Fruit fly (Drosophila melanogaster) whole organism, embryonic: ENCODE measurements around the gene CG31817.

Experiments
- Abd-B ChIP-seq: fragments of 200-800 bp; sonication (Bioruptor generic); optimal IDR thresholded peaks from 2 replicates; lab custom pipeline; 2018; ENCODE audit warnings: missing biosample characterization, mild to moderate bottlenecking, missing genetic modification characterization, moderate library complexity
- B-H2 ChIP-seq: fragments of 200-800 bp; sonication (Bioruptor generic); optimal IDR thresholded peaks from 2 replicates; lab custom pipeline; 2018; ENCODE audit warnings: missing biosample characterization, mild to moderate bottlenecking, missing genetic modification characterization
- Blimp-1 ChIP-seq: fragments of 200-800 bp; sonication (Bioruptor generic); optimal IDR thresholded peaks from 3 replicates; lab custom pipeline; 2018; ENCODE audit warnings: missing biosample characterization, missing genetic modification characterization, mild to moderate bottlenecking, moderate library complexity, missing genetic modification reagents
- CG11560 ChIP-seq: fragments of 200-800 bp; sonication (Bioruptor generic); IDR thresholded peaks from 3 replicates; pipeline ENCODE4 v1.3.6; 2022; ENCODE audit warnings: missing biosample characterization, missing genetic modification characterization
- CG12071 ChIP-seq: fragments of 200-800 bp; sonication (Bioruptor generic); optimal IDR thresholded peaks from 3 replicates; lab custom pipeline; 2018; ENCODE audit warnings: missing biosample characterization, mild to moderate bottlenecking, missing genetic modification characterization
- CG12391 ChIP-seq: fragments of 200-800 bp; sonication (Bioruptor generic); optimal IDR thresholded peaks from 3 replicates; lab custom pipeline; 2018; ENCODE audit warnings: missing biosample characterization, mild to moderate bottlenecking, missing genetic modification characterization, moderate library complexity
- CG14710 ChIP-seq: fragments of 200-800 bp; sonication (Bioruptor generic); optimal IDR thresholded peaks from 3 replicates; lab custom pipeline; 2019; ENCODE audit warnings: missing biosample characterization, mild to moderate bottlenecking, missing genetic modification characterization, moderate library complexity
- CG15269 ChIP-seq: fragments of 200-800 bp; sonication (Bioruptor generic); optimal IDR thresholded peaks from 2 replicates; lab custom pipeline; 2018; ENCODE audit warnings: missing biosample characterization, mild to moderate bottlenecking, missing genetic modification characterization, moderate library complexity
- CG15479 ChIP-seq: fragments of 200-800 bp; sonication (Bioruptor generic); optimal IDR thresholded peaks from 3 replicates; lab custom pipeline; 2019; ENCODE audit warnings: missing biosample characterization, mild to moderate bottlenecking, missing genetic modification characterization, moderate library complexity
- CG15601 ChIP-seq: fragments of 200-800 bp; sonication (Bioruptor generic); optimal IDR thresholded peaks from 3 replicates; lab custom pipeline; 2019; ENCODE audit warnings: missing biosample characterization, mild to moderate bottlenecking, missing genetic modification characterization, moderate library complexity
- CG1603 ChIP-seq: fragments of 200-800 bp; sonication (Bioruptor generic); optimal IDR thresholded peaks from 2 replicates; lab custom pipeline; 2019; ENCODE audit warnings: missing biosample characterization, mild to moderate bottlenecking, missing genetic modification characterization, moderate library complexity
- CG2129 ChIP-seq: fragments of 200-800 bp; sonication (Bioruptor generic); IDR thresholded peaks from 2 replicates; pipeline ENCODE4 v1.3.6; 2022; ENCODE audit warnings: missing biosample characterization, missing genetic modification characterization; ENCODE audit not compliant: partially characterized antibody
- CG2678 ChIP-seq: fragments of 200-800 bp; sonication (Bioruptor generic); optimal IDR thresholded peaks from 3 replicates; lab custom pipeline; 2019; ENCODE audit warnings: missing biosample characterization, mild to moderate bottlenecking, missing genetic modification characterization, moderate library complexity
- CG31441 ChIP-seq: fragments of 200-800 bp; sonication (Bioruptor generic); IDR thresholded peaks from 2 replicates; pipeline ENCODE4 v1.3.6; 2022; ENCODE audit warnings: missing biosample characterization, missing genetic modification characterization
- CG6175 ChIP-seq: fragments of 200-800 bp; sonication (Bioruptor generic); IDR thresholded peaks from 3 replicates; pipeline ENCODE4 v1.3.6; 2022; ENCODE audit warnings: missing biosample characterization, missing genetic modification characterization
- CG7839 ChIP-seq: fragments of 200-800 bp; sonication (Bioruptor generic); optimal IDR thresholded peaks from 3 replicates; lab custom pipeline; 2018; ENCODE audit warnings: missing biosample characterization, mild to moderate bottlenecking, missing genetic modification characterization, moderate library complexity
- CG7963 ChIP-seq: fragments of 200-800 bp; sonication (Bioruptor generic); IDR thresholded peaks from 3 replicates; pipeline ENCODE4 v1.3.6; 2022; ENCODE audit warnings: missing biosample characterization, missing genetic modification characterization; ENCODE audit not compliant: partially characterized antibody
- CG8765 ChIP-seq: fragments of 200-800 bp; sonication (Bioruptor generic); IDR thresholded peaks from 2 replicates; pipeline ENCODE4 v1.3.6; 2022; ENCODE audit warnings: missing biosample characterization, missing genetic modification characterization
- CG8944 ChIP-seq: fragments of 200-800 bp; sonication (Bioruptor generic); optimal IDR thresholded peaks from 3 replicates; lab custom pipeline; 2016; ENCODE audit warnings: missing biosample characterization, missing genetic modification characterization
- CG9727 ChIP-seq: fragments of 200-800 bp; sonication (Bioruptor generic); optimal IDR thresholded peaks from 3 replicates; lab custom pipeline; 2017; ENCODE audit warnings: missing biosample characterization, mild to moderate bottlenecking, missing genetic modification characterization
- Fer2 ChIP-seq: fragments of 200-800 bp; sonication (Bioruptor generic); optimal IDR thresholded peaks from 2 replicates; lab custom pipeline; 2018; ENCODE audit warnings: missing biosample characterization, mild to moderate bottlenecking, missing genetic modification characterization, moderate library complexity
- Fer3 ChIP-seq: fragments of 200-800 bp; sonication (Bioruptor generic); optimal IDR thresholded peaks from 2 replicates; lab custom pipeline; 2018; ENCODE audit warnings: missing biosample characterization, mild to moderate bottlenecking, missing genetic modification characterization, moderate library complexity
- Gug ChIP-seq: fragments of 200-800 bp; sonication (Bioruptor generic); IDR thresholded peaks from 4 replicates; pipeline ENCODE4 v1.3.6; 2022; ENCODE audit warnings: missing biosample characterization, missing genetic modification characterization
- Hr51 ChIP-seq, 2 experiments: fragments of 200-800 bp; sonication (Bioruptor generic); optimal IDR thresholded peaks; 2 replicates in 1 of 2; 3 replicates in 1 of 2; lab custom pipeline; 2016 to 2018; ENCODE audit warnings: missing biosample characterization in 2 of 2, missing genetic modification characterization in 2 of 2, mild to moderate bottlenecking in 1 of 2, moderate library complexity in 1 of 2
- MBD-R2 ChIP-seq: fragments of 200-800 bp; sonication (Bioruptor generic); IDR thresholded peaks from 2 replicates; pipeline ENCODE4 v1.3.6; 2022; ENCODE audit warnings: missing biosample characterization, missing genetic modification characterization
- NK7.1 ChIP-seq: fragments of 200-800 bp; sonication (Bioruptor generic); optimal IDR thresholded peaks from 3 replicates; lab custom pipeline; 2016; ENCODE audit warnings: missing biosample characterization, missing genetic modification characterization
- Nf-YC ChIP-seq: fragments of 200-800 bp; optimal IDR thresholded peaks from 3 replicates; lab custom pipeline; 2019; ENCODE audit warnings: missing biosample characterization, mild to moderate bottlenecking, missing genetic modification characterization, moderate library complexity
- Oaz ChIP-seq: fragments of 200-800 bp; sonication (Bioruptor generic); IDR thresholded peaks from 2 replicates; pipeline ENCODE4 v1.3.6; 2022; ENCODE audit warnings: missing biosample characterization, missing genetic modification characterization
- Sry-β ChIP-seq: fragments of 200-800 bp; sonication (Bioruptor generic); optimal IDR thresholded peaks from 2 replicates; lab custom pipeline; 2018; ENCODE audit warnings: missing biosample characterization, mild to moderate bottlenecking, missing genetic modification characterization, moderate library complexity
- Stat92E ChIP-seq, 3 experiments: fragments of >200 bp in 2 of 3; fragments of 200-800 bp in 1 of 3; sonication (Bioruptor generic) in 1 of 3; optimal IDR thresholded peaks; 2 replicates each; lab custom pipeline; 2017 to 2019; ENCODE audit warnings: missing biosample characterization in 3 of 3, missing genetic modification characterization in 3 of 3, mild to moderate bottlenecking in 1 of 3, moderate library complexity in 1 of 3
- Tbp ChIP-seq: fragments of >200 bp; optimal IDR thresholded peaks from 2 replicates; lab custom pipeline; 2018; ENCODE audit warnings: missing biosample characterization, missing genetic modification characterization
- az2 ChIP-seq: fragments of 200-800 bp; sonication (Bioruptor generic); optimal IDR thresholded peaks from 3 replicates; lab custom pipeline; 2016; ENCODE audit warnings: missing biosample characterization, missing genetic modification characterization
- disco-r ChIP-seq: fragments of 200-800 bp; sonication (Bioruptor generic); optimal IDR thresholded peaks from 2 replicates; lab custom pipeline; 2016; ENCODE audit warnings: missing biosample characterization, missing genetic modification characterization
- dmrt99B ChIP-seq: fragments of 200-800 bp; sonication (Bioruptor generic); optimal IDR thresholded peaks from 2 replicates; lab custom pipeline; 2018; ENCODE audit warnings: missing biosample characterization, mild to moderate bottlenecking, missing genetic modification characterization, moderate library complexity
- gem ChIP-seq: fragments of 200-800 bp; sonication (Bioruptor generic); optimal IDR thresholded peaks from 2 replicates; lab custom pipeline; 2019; ENCODE audit warnings: missing biosample characterization, mild to moderate bottlenecking, missing genetic modification characterization, moderate library complexity
- hb ChIP-seq: fragments of 200-800 bp; sonication (Bioruptor generic); IDR thresholded peaks from 3 replicates; pipeline ENCODE4 v1.3.6; 2022; ENCODE audit warnings: missing biosample characterization, missing genetic modification characterization; ENCODE audit not compliant: partially characterized antibody
- lmd ChIP-seq: fragments of 200-800 bp; sonication (Bioruptor generic); IDR thresholded peaks from 2 replicates; pipeline ENCODE4 v1.3.6; 2022; ENCODE audit warnings: missing biosample characterization, missing genetic modification characterization
- maf-S ChIP-seq: fragments of 200-800 bp; sonication (Bioruptor generic); optimal IDR thresholded peaks from 2 replicates; lab custom pipeline; 2016; ENCODE audit warnings: missing biosample characterization, missing genetic modification characterization
- nau ChIP-seq: fragments of 200-800 bp; sonication (Bioruptor generic); optimal IDR thresholded peaks from 3 replicates; lab custom pipeline; 2017; ENCODE audit warnings: missing biosample characterization, mild to moderate bottlenecking, missing genetic modification characterization, missing genetic modification reagents
- nerfin-2 ChIP-seq: fragments of 200-800 bp; sonication (Bioruptor generic); IDR thresholded peaks from 2 replicates; pipeline ENCODE4 v1.3.6; 2022; ENCODE audit warnings: missing biosample characterization, missing genetic modification characterization; ENCODE audit not compliant: partially characterized antibody
- odd ChIP-seq: fragments of 200-800 bp; sonication (Bioruptor generic); optimal IDR thresholded peaks from 2 replicates; lab custom pipeline; 2017; ENCODE audit warnings: missing biosample characterization, mild to moderate bottlenecking, missing genetic modification characterization
- otp ChIP-seq: fragments of 200-800 bp; sonication (Bioruptor generic); IDR thresholded peaks from 3 replicates; pipeline ENCODE4, ENCODE4 v1.3.6; 2022; ENCODE audit warnings: missing biosample characterization, missing genetic modification characterization
- phol ChIP-seq: fragments of 200-800 bp; sonication (Bioruptor generic); optimal IDR thresholded peaks from 3 replicates; lab custom pipeline; 2018; ENCODE audit warnings: missing biosample characterization, mild to moderate bottlenecking, missing genetic modification characterization, moderate library complexity
- pum ChIP-seq: fragments of 200-800 bp; sonication (Bioruptor generic); optimal IDR thresholded peaks from 2 replicates; lab custom pipeline; 2016; ENCODE audit warnings: missing biosample characterization, missing genetic modification characterization
- sima ChIP-seq: fragments of 200-800 bp; sonication (Bioruptor generic); optimal IDR thresholded peaks from 2 replicates; lab custom pipeline; 2016; ENCODE audit warnings: missing biosample characterization, missing genetic modification characterization
- stwl ChIP-seq: fragments of 200-800 bp; sonication (Bioruptor generic); optimal IDR thresholded peaks from 3 replicates; lab custom pipeline; 2018; ENCODE audit warnings: missing biosample characterization, mild to moderate bottlenecking, missing genetic modification characterization, moderate library complexity
- tio ChIP-seq: fragments of 200-800 bp; sonication (Bioruptor generic); optimal IDR thresholded peaks from 2 replicates; lab custom pipeline; 2017; ENCODE audit warnings: missing biosample characterization, missing genetic modification characterization, inconsistent platforms

Gene CG31817

DNA sequence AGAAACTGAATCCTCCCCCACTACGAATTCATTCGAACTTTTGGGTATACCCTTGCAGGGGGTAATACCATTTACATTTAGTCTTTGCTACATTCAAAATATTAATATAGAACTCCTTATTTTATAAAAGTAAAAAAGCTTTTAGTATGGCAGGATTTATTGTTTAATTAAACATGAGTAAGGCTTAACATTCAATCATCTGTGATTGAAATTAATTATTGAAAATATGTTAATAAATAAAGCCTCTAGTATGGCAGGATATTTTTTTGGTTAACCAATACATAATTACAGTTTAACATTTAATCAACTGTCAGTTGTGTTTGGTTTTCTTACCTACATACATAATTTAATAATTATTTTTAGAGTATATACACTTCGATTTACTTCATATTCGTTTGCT is 37.0 kb upstream of the CG31817 start (continued):
- TF ChIP-seq CG11560 (tag; lab: Robert Waterston, UW) = no peak
- TF ChIP-seq CG2678 (tag; lab: Kevin White, UChicago) = peak; percentile 46
- TF ChIP-seq gem (tag; lab: Kevin White, UChicago) = peak; percentile 32
- peak; percentile 29 for TF ChIP-seq phol (tag; lab: Kevin White, UChicago)
- TF ChIP-seq CG31441 = peak; percentile 45; the same call in 1 of the 2 replicates
- TF ChIP-seq CG15479 (GFP tag; lab: Kevin White, UChicago) = no peak
- no peak for TF ChIP-seq CG6175 (GFP tag; lab: Robert Waterston, UW)
- TF ChIP-seq stwl (tag; lab: Kevin White, UChicago) = no peak
- TF ChIP-seq disco-r (GFP tag; lab: Kevin White, UChicago) = no peak
- TF ChIP-seq Sry-β (GFP tag; lab: Kevin White, UChicago) = no peak
- TF ChIP-seq Blimp-1 (GFP tag; lab: Kevin White, UChicago) = peak; percentile 10
- TF ChIP-seq Hr51 (GFP tag; optimal IDR thresholded peaks at IDR 0.05; lab: Kevin White, UChicago) = peak in 1 of 2 experiments; percentile 27
- TF ChIP-seq dmrt99B (tag; lab: Kevin White, UChicago) = peak; percentile 48
- TF ChIP-seq MBD-R2 (GFP tag; lab: Robert Waterston, UW) = no peak
- no peak for TF ChIP-seq Abd-B (GFP tag; lab: Kevin White, UChicago)
- TF ChIP-seq nau (GFP tag; lab: Kevin White, UChicago) = no peak
- TF ChIP-seq CG15601 (tag; lab: Kevin White, UChicago) = peak; percentile 14

DNA sequence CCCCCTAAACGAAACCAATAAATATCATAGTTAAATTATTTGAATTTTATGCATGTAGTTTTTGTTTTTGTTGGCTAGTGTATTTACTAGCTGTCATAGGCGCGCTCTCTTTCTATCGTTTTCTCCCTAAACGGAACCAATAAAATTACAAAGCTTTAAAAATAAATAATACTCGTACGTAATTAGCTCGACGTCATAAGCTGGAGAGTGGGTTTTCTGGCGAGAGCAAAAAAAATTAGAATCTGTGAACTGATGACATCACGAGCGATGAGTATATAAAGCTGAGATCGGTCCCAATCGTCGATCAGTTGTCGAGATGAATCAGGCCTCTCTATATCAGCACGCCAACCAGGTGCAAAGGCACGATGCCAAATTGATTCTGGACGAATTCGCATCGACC is 27.9 kb upstream of the CG31817 start, which contains the start of gene jhamt:
Gene jhamt (plus strand): TSS at position 301 of the 400 bp plus-strand sequence.
- TF ChIP-seq nerfin-2 (GFP tag; lab: Robert Waterston, UW) (no peak), lmd (GFP tag; lab: Robert Waterston, UW) (no peak), Fer2 (tag; lab: Kevin White, UChicago) (no peak), Nf-YC (tag; lab: Kevin White, UChicago) (no peak), hb (GFP tag; lab: Robert Waterston, UW) (no peak), CG7839 (tag; lab: Kevin White, UChicago) (no peak), Stat92E (GFP tag; optimal IDR thresholded peaks at IDR 0.05; lab: Kevin White, UChicago) (no peak), CG9727 (GFP tag; lab: Kevin White, UChicago) (no peak), Oaz (no peak)
- TF ChIP-seq, all 482 proteins: peak for 0

DNA sequence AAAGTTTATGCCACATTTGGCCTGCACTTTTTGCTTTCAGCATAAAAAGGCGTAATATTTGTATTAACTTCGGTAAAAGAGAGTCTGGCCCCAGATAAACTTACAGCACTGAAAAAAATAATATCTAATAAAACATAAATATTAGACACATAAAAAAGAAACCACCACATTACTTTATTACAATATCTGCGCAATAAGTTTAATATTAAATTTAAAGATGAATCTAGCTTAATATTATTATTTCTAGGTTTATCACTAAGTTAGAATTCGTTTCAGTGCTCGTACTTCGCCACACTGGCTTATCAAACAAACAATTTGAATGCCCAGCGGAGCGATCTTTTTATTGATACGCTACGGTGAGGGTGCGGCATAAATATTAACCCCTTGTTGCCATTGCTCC is 20.2 kb upstream of the CG31817 start:
- TF ChIP-seq maf-S (no peak), NK7.1 (GFP tag; lab: Kevin White, UChicago) (no peak), CG12071 (no peak), CG15269 (peak; percentile 25), Fer3 (peak; percentile 17), B-H2 (GFP tag; lab: Kevin White, UChicago) (no peak), CG2129 (GFP tag; lab: Robert Waterston, UW) (no peak), dmrt99B (tag; lab: Kevin White, UChicago) (peak; percentile 57), CG8944 (no peak), Tbp (GFP tag; lab: Kevin White, UChicago) (no peak), pum (no peak), CG12391 (peak; percentile 59), CG15601 (tag; lab: Kevin White, UChicago) (peak; percentile 27), tio (GFP tag; lab: Kevin White, UChicago) (peak; percentile 13), otp (GFP tag; lab: Robert Waterston, UW) (no peak), Gug (GFP tag; lab: Robert Waterston, UW) (no peak), CG1603 (tag; lab: Kevin White, UChicago) (no peak), CG7963 (GFP tag; lab: Robert Waterston, UW) (no peak), CG8765 (no peak), sima (no peak), odd (no peak), CG14710 (tag; lab: Kevin White, UChicago) (peak; percentile 32), az2 (GFP tag; lab: Kevin White, UChicago) (peak; percentile 9)
